Fruit fly (Drosophila melanogaster) whole organism, embryonic: ENCODE data around the gene CG32163.

Experiments
- Asciz ChIP-seq: fragments of 200-800 bp; sonication (Bioruptor generic); optimal IDR thresholded peaks from 2 replicates; lab custom pipeline; 2017; ENCODE audit warnings: missing biosample characterization, mild to moderate bottlenecking, missing genetic modification characterization, missing genetic modification reagents
- Atf6 ChIP-seq: fragments of 200-800 bp; sonication (Bioruptor generic); IDR thresholded peaks from 2 replicates; pipeline ENCODE4 v1.3.6; 2022; ENCODE audit warnings: missing biosample characterization, missing genetic modification characterization
- Bdp1 ChIP-seq: fragments of 200-800 bp; sonication (Bioruptor generic); optimal IDR thresholded peaks from 3 replicates; lab custom pipeline; 2016; ENCODE audit warnings: missing biosample characterization, missing genetic modification characterization
- CG10366 ChIP-seq: fragments of 200-800 bp; sonication (Bioruptor generic); IDR thresholded peaks from 2 replicates; pipeline ENCODE4 v1.3.6; 2022; ENCODE audit warnings: missing biosample characterization, missing genetic modification characterization
- CG10431 ChIP-seq: fragments of 200-800 bp; sonication (Bioruptor generic); optimal IDR thresholded peaks from 3 replicates; lab custom pipeline; 2018; ENCODE audit warnings: missing biosample characterization, mild to moderate bottlenecking, missing genetic modification characterization
- CG12071 ChIP-seq: fragments of 200-800 bp; sonication (Bioruptor generic); optimal IDR thresholded peaks from 3 replicates; lab custom pipeline; 2018; ENCODE audit warnings: missing biosample characterization, mild to moderate bottlenecking, missing genetic modification characterization
- CG1233 ChIP-seq: fragments of 200-800 bp; sonication (Bioruptor generic); optimal IDR thresholded peaks from 4 replicates; lab custom pipeline; 2018; ENCODE audit warnings: missing biosample characterization, mild to moderate bottlenecking, missing genetic modification characterization
- CG17359 ChIP-seq: fragments of 200-800 bp; sonication (Bioruptor generic); optimal IDR thresholded peaks from 3 replicates; lab custom pipeline; 2018; ENCODE audit warnings: missing biosample characterization, mild to moderate bottlenecking, missing genetic modification characterization, moderate library complexity
- CG17568 ChIP-seq: fragments of 200-800 bp; sonication (Bioruptor generic); optimal IDR thresholded peaks from 2 replicates; lab custom pipeline; 2018; ENCODE audit warnings: missing biosample characterization, mild to moderate bottlenecking, missing genetic modification characterization, moderate library complexity
- CG18011 ChIP-seq: fragments of 200-800 bp; sonication (Bioruptor generic); optimal IDR thresholded peaks from 2 replicates; lab custom pipeline; 2017; ENCODE audit warnings: missing biosample characterization, missing genetic modification characterization, mild to moderate bottlenecking, moderate library complexity, missing genotype
- CG2116 ChIP-seq: fragments of 200-800 bp; sonication (Bioruptor generic); optimal IDR thresholded peaks from 3 replicates; lab custom pipeline; 2018; ENCODE audit warnings: missing biosample characterization, mild to moderate bottlenecking, missing genetic modification characterization
- CG2889 ChIP-seq: fragments of 200-800 bp; sonication (Bioruptor generic); IDR thresholded peaks from 3 replicates; pipeline ENCODE4 v1.3.6; 2022; ENCODE audit warnings: missing biosample characterization, missing genetic modification characterization
- CG31224 ChIP-seq: fragments of 200-800 bp; sonication (Bioruptor generic); IDR thresholded peaks from 2 replicates; pipeline ENCODE4 v1.3.6; 2022; ENCODE audit warnings: missing biosample characterization, missing genetic modification characterization
- CG32532 ChIP-seq: fragments of 200-800 bp; sonication (Bioruptor generic); IDR thresholded peaks from 2 replicates; pipeline ENCODE4 v1.3.6; 2022; ENCODE audit warnings: missing biosample characterization, missing genetic modification characterization
- CG3281 ChIP-seq: fragments of 200-800 bp; sonication (Bioruptor generic); optimal IDR thresholded peaks from 3 replicates; lab custom pipeline; 2017; ENCODE audit warnings: missing biosample characterization, mild to moderate bottlenecking, missing genetic modification characterization
- CG34224 ChIP-seq: fragments of 200-800 bp; sonication (Bioruptor generic); IDR thresholded peaks from 3 replicates; pipeline ENCODE4 v1.3.6; 2022; ENCODE audit warnings: missing biosample characterization, missing genetic modification characterization; ENCODE audit not compliant: partially characterized antibody
- CG4730 ChIP-seq: fragments of 200-800 bp; sonication (Bioruptor generic); IDR thresholded peaks from 2 replicates; pipeline ENCODE4 v1.3.6; 2022; ENCODE audit warnings: missing biosample characterization, missing genetic modification characterization
- CG6272 ChIP-seq: fragments of 200-800 bp; sonication (Bioruptor generic); IDR thresholded peaks from 2 replicates; pipeline ENCODE4 v1.3.6; 2022; ENCODE audit warnings: missing biosample characterization, missing genetic modification characterization
- CG6765 ChIP-seq: fragments of 200-800 bp; sonication (Bioruptor generic); optimal IDR thresholded peaks from 3 replicates; lab custom pipeline; 2017; ENCODE audit warnings: missing biosample characterization, mild to moderate bottlenecking, missing genetic modification characterization
- CG9727 ChIP-seq: fragments of 200-800 bp; sonication (Bioruptor generic); optimal IDR thresholded peaks from 3 replicates; lab custom pipeline; 2017; ENCODE audit warnings: missing biosample characterization, mild to moderate bottlenecking, missing genetic modification characterization
- CHES-1-like ChIP-seq: fragments of 200-800 bp; sonication (Bioruptor generic); optimal IDR thresholded peaks from 2 replicates; lab custom pipeline; 2016; ENCODE audit warnings: missing biosample characterization, missing genetic modification characterization
- Dbx ChIP-seq: fragments of 200-800 bp; sonication (Bioruptor generic); IDR thresholded peaks from 3 replicates; pipeline ENCODE4 v1.3.6; 2022; ENCODE audit warnings: missing biosample characterization, missing genetic modification characterization
- Ets65A ChIP-seq: fragments of 200-800 bp; sonication (Bioruptor generic); peaks from one replicate; lab custom pipeline; 2016; ENCODE audit warnings: missing biosample characterization, missing genetic modification characterization
- Fer1 ChIP-seq: fragments of 200-800 bp; sonication (Bioruptor generic); optimal IDR thresholded peaks from 2 replicates; lab custom pipeline; 2017; ENCODE audit warnings: missing biosample characterization, mild to moderate bottlenecking, missing genetic modification characterization
- Fer3 ChIP-seq: fragments of 200-800 bp; sonication (Bioruptor generic); optimal IDR thresholded peaks from 2 replicates; lab custom pipeline; 2018; ENCODE audit warnings: missing biosample characterization, mild to moderate bottlenecking, missing genetic modification characterization, moderate library complexity
- GATAe ChIP-seq: fragments of 200-800 bp; sonication (Bioruptor generic); conservative IDR thresholded peaks from 2 replicates; pipeline ENCODE4 v1.3.6; 2022; ENCODE audit warnings: missing biosample characterization, missing genetic modification characterization
- HLH4C ChIP-seq: fragments of 200-800 bp; sonication (Bioruptor generic); IDR thresholded peaks from 3 replicates; pipeline ENCODE4 v1.3.6; 2022; ENCODE audit warnings: missing biosample characterization, missing genetic modification characterization; ENCODE audit not compliant: partially characterized antibody
- Hey ChIP-seq: fragments of 200-800 bp; sonication (Bioruptor generic); optimal IDR thresholded peaks from 3 replicates; lab custom pipeline; 2018; ENCODE audit warnings: missing biosample characterization, mild to moderate bottlenecking, missing genetic modification characterization
- Hr3 ChIP-seq: fragments of 200-800 bp; sonication (Bioruptor generic); optimal IDR thresholded peaks from 3 replicates; lab custom pipeline; 2016; ENCODE audit warnings: missing biosample characterization, missing genetic modification characterization
- Jarid2 ChIP-seq: fragments of 200-800 bp; sonication (Bioruptor generic); optimal IDR thresholded peaks from 3 replicates; lab custom pipeline; 2017; ENCODE audit warnings: mild to moderate bottlenecking, missing biosample characterization, missing genetic modification reagents, missing genetic modification characterization
- NC2β ChIP-seq: fragments of 200-800 bp; sonication (Bioruptor generic); optimal IDR thresholded peaks from 2 replicates; lab custom pipeline; 2016; ENCODE audit warnings: missing biosample characterization, missing genetic modification characterization
- Optix ChIP-seq: fragments of 200-800 bp; sonication (Bioruptor generic); IDR thresholded peaks from 3 replicates; pipeline ENCODE4 v1.3.6; 2022; ENCODE audit warnings: missing biosample characterization, missing genetic modification characterization
- Trl ChIP-seq, 3 experiments: fragments of >200 bp in 2 of 3; fragments of 200-800 bp in 1 of 3; sonication (Bioruptor generic) in 1 of 3; optimal IDR thresholded peaks; 2 replicates in 1 of 3; 3 replicates in 2 of 3; lab custom pipeline; 2016 to 2017; ENCODE audit warnings: missing biosample characterization in 1 of 3, missing genetic modification characterization in 1 of 3
- ab ChIP-seq: fragments of 200-800 bp; sonication (Bioruptor generic); optimal IDR thresholded peaks from 2 replicates; lab custom pipeline; 2016; ENCODE audit warnings: missing biosample characterization, missing genetic modification characterization
- ap ChIP-seq: fragments of 200-800 bp; sonication (Bioruptor generic); IDR thresholded peaks from 2 replicates; pipeline ENCODE4 v1.3.6; 2022; ENCODE audit warnings: missing biosample characterization, missing genetic modification characterization
- ase ChIP-seq: fragments of 200-800 bp; sonication (Bioruptor generic); IDR thresholded peaks from 3 replicates; pipeline ENCODE4 v1.3.6; 2022; ENCODE audit warnings: missing biosample characterization, missing genetic modification characterization
- bigmax ChIP-seq: fragments of 200-800 bp; sonication (Bioruptor generic); optimal IDR thresholded peaks from 2 replicates; lab custom pipeline; 2018; ENCODE audit warnings: missing biosample characterization, mild to moderate bottlenecking, missing genetic modification characterization
- crc ChIP-seq: fragments of 200-800 bp; sonication (Bioruptor generic); optimal IDR thresholded peaks from 2 replicates; lab custom pipeline; 2016; ENCODE audit warnings: missing biosample characterization, missing genetic modification characterization
- ems ChIP-seq: fragments of 200-800 bp; sonication (Bioruptor generic); optimal IDR thresholded peaks from 3 replicates; lab custom pipeline; 2016; ENCODE audit warnings: missing biosample characterization, missing genetic modification characterization
- gce ChIP-seq: fragments of 200-800 bp; sonication (Bioruptor generic); IDR thresholded peaks from 3 replicates; pipeline ENCODE4 v1.3.6; 2022; ENCODE audit warnings: missing biosample characterization, missing genetic modification characterization
- h ChIP-seq: fragments of >200 bp; optimal IDR thresholded peaks from 2 replicates; lab custom pipeline; 2017
- jing ChIP-seq: fragments of 200-800 bp; sonication (Bioruptor generic); optimal IDR thresholded peaks from 2 replicates; lab custom pipeline; 2018; ENCODE audit warnings: missing biosample characterization, mild to moderate bottlenecking, missing genetic modification characterization
- nerfin-2 ChIP-seq: fragments of 200-800 bp; sonication (Bioruptor generic); IDR thresholded peaks from 2 replicates; pipeline ENCODE4 v1.3.6; 2022; ENCODE audit warnings: missing biosample characterization, missing genetic modification characterization; ENCODE audit not compliant: partially characterized antibody
- psq ChIP-seq: fragments of 200-800 bp; sonication (Bioruptor generic); optimal IDR thresholded peaks from 2 replicates; lab custom pipeline; 2017; ENCODE audit warnings: missing biosample characterization, missing genetic modification characterization
- repo ChIP-seq: fragments of 200-800 bp; sonication (Bioruptor generic); optimal IDR thresholded peaks from 2 replicates; lab custom pipeline; 2016; ENCODE audit warnings: missing biosample characterization, missing genetic modification characterization
- row ChIP-seq: fragments of 200-800 bp; sonication (Bioruptor generic); IDR thresholded peaks from 3 replicates; pipeline ENCODE4 v1.3.6; 2022; ENCODE audit warnings: missing biosample characterization, missing genetic modification characterization
- sqz ChIP-seq: fragments of 200-800 bp; sonication (Bioruptor generic); optimal IDR thresholded peaks from 3 replicates; lab custom pipeline; 2018; ENCODE audit warnings: missing biosample characterization, mild to moderate bottlenecking, missing genetic modification characterization
- stc ChIP-seq: fragments of 200-800 bp; sonication (Bioruptor generic); IDR thresholded peaks from 2 replicates; pipeline ENCODE4 v1.3.6; 2022; ENCODE audit warnings: missing biosample characterization, missing genetic modification characterization
- sug ChIP-seq: fragments of 200-800 bp; optimal IDR thresholded peaks from 2 replicates; lab custom pipeline; 2019; ENCODE audit warnings: missing biosample characterization, mild to moderate bottlenecking, missing genetic modification characterization, moderate library complexity
- tap ChIP-seq: fragments of 200-800 bp; optimal IDR thresholded peaks from 3 replicates; lab custom pipeline; 2019; ENCODE audit warnings: missing biosample characterization, mild to moderate bottlenecking, missing genetic modification characterization, moderate library complexity
- zf30C ChIP-seq: fragments of 200-800 bp; sonication (Bioruptor generic); optimal IDR thresholded peaks from 3 replicates; lab custom pipeline; 2018; ENCODE audit warnings: missing biosample characterization, mild to moderate bottlenecking, missing genetic modification characterization

CG32163 gene

DNA sequence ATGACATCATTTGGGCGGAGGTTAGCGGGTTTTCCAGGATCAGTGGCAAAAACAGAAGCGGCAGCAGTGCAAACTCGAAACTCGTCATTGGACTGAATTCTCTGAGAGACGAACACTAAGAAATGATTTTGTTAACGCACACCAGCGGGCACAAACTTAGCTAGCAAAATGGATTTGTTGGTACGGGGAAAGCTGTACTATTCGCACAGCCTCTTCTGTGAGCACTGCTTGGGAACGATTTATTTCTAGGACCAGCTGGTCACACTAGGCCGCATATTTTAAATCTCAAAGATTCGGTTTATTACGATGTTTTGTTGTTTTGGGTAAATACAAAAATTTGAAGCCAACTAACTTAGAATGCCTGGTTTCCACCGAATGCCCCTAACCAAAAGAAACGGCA is 22.2 kb downstream of the CG32163 start, which contains the start of gene CG4098 (continued):
- TF ChIP-seq GATAe (GFP tag; lab: Robert Waterston, UW) (no peak), Asciz (GFP tag; lab: Kevin White, UChicago) (peak; percentile 5), Fer1 (GFP tag; lab: Kevin White, UChicago) (peak; percentile 51), Optix (GFP tag; lab: Robert Waterston, UW) (peak; percentile 50; the same call in 2 of the 3 replicates), ab (GFP tag; lab: Kevin White, UChicago) (peak; percentile 12), psq (GFP tag; lab: Kevin White, UChicago) (no peak), Hr3 (peak; percentile 39), CG2889 (GFP tag; lab: Robert Waterston, UW) (peak; percentile 57; the same call in 1 of the 3 replicates), gce (GFP tag; lab: Robert Waterston, UW) (0 out of 3 replicates have a peak, but pooled peaks have one; percentile 64), row (GFP tag; lab: Robert Waterston, UW) (peak; percentile 97), CG2116 (GFP tag; lab: Kevin White, UChicago) (peak; percentile 0), ase (GFP tag; lab: Robert Waterston, UW) (peak; percentile 53; the same call in 2 of the 3 replicates), CG4730 (peak; percentile 45; the same call in 1 of the 2 replicates), sug (tag; lab: Kevin White, UChicago) (peak; percentile 40), bigmax (GFP tag; lab: Kevin White, UChicago) (no peak), CG10366 (GFP tag; lab: Robert Waterston, UW) (peak; percentile 76), CG34224 (no peak), Ets65A (GFP tag; lab: Kevin White, UChicago) (no peak), CHES-1-like (GFP tag; lab: Kevin White, UChicago) (peak; percentile 46), Fer3 (tag; lab: Kevin White, UChicago) (peak; percentile 54), repo (GFP tag; lab: Kevin White, UChicago) (no peak), Atf6 (GFP tag; lab: Robert Waterston, UW) (peak; percentile 67), CG18011 (GFP tag; lab: Kevin White, UChicago) (peak; percentile 8), Jarid2 (GFP tag; lab: Kevin White, UChicago) (no peak), HLH4C (no peak), ems (GFP tag; lab: Kevin White, UChicago) (peak; percentile 58), CG10431 (no peak), zf30C (GFP tag; lab: Kevin White, UChicago) (no peak), CG1233 (GFP tag; lab: Kevin White, UChicago) (peak; percentile 25), Trl (optimal IDR thresholded peaks at IDR 0.05; lab: Kevin White, UChicago) (no peak), Trl (GFP tag; optimal IDR thresholded peaks at IDR 0.05; lab: Kevin White, UChicago) (peak; percentile 72), h (lab: Kevin White, UChicago) (no peak), Dbx (GFP tag; lab: Robert Waterston, UW) (peak; percentile 68; the same call in 2 of the 3 replicates), CG3281 (GFP tag; lab: Kevin White, UChicago) (peak; percentile 27), CG32532 (GFP tag; lab: Robert Waterston, UW) (peak; percentile 81), Bdp1 (GFP tag; lab: Kevin White, UChicago) (peak; percentile 46), CG9727 (peak; percentile 8), nerfin-2 (GFP tag; lab: Robert Waterston, UW) (no peak), CG12071 (peak; percentile 24), sqz (no peak), stc (GFP tag; lab: Robert Waterston, UW) (peak; percentile 38; the same call in 1 of the 2 replicates), NC2β (GFP tag; lab: Kevin White, UChicago) (peak; percentile 44), tap (tag; lab: Kevin White, UChicago) (peak; percentile 18), Hey (tag; lab: Kevin White, UChicago) (no peak), CG17359 (tag; lab: Kevin White, UChicago) (peak; percentile 53), crc (GFP tag; lab: Kevin White, UChicago) (peak; percentile 44), CG6272 (GFP tag; lab: Robert Waterston, UW) (peak; percentile 31; the same call in 1 of the 2 replicates), ap (GFP tag; lab: Robert Waterston, UW) (no peak; the same call in 1 of the 2 replicates), CG17568 (no peak), CG31224 (GFP tag; lab: Robert Waterston, UW) (peak; percentile 30; the same call in 1 of the 2 replicates), CG6765 (GFP tag; lab: Kevin White, UChicago) (no peak), jing (GFP tag; lab: Kevin White, UChicago) (no peak)
